Worm (Caenorhabditis elegans) whole organism, late embryonic: ENCODE results near the gene thn-1.

Experiments used
- C08G9.2 ChIP-seq: sonication (generic microtip); optimal IDR thresholded peaks from 2 replicates; lab custom pipeline; 2016; ENCODE audit warnings: mild to moderate bottlenecking, missing genetic modification characterization, moderate library complexity, missing compliant biosample characterization
- F13H6.1 ChIP-seq: sonication (generic microtip); optimal IDR thresholded peaks from 2 replicates; lab custom pipeline; 2016; ENCODE audit warnings: missing genetic modification characterization, missing compliant biosample characterization
- K02D7.2 ChIP-seq: sonication (generic microtip); optimal IDR thresholded peaks from 2 replicates; lab custom pipeline; 2017; ENCODE audit warnings: mild to moderate bottlenecking, missing genetic modification characterization, missing compliant biosample characterization
- K09A11.1 ChIP-seq: sonication (generic microtip); optimal IDR thresholded peaks from 2 replicates; lab custom pipeline; 2017; ENCODE audit warnings: antibody characterized with exemption, mild to moderate bottlenecking, missing genetic modification characterization, missing compliant biosample characterization; ENCODE audit not compliant: insufficient read depth
- T23F11.4 ChIP-seq: fragments of 200-800 bp; sonication (Bioruptor generic); optimal IDR thresholded peaks from 2 replicates; lab custom pipeline; 2018; ENCODE audit warnings: mild to moderate bottlenecking, missing genetic modification characterization, missing compliant biosample characterization
- ahr-1 ChIP-seq: sonication (generic microtip); optimal IDR thresholded peaks from 2 replicates; lab custom pipeline; 2016; ENCODE audit warnings: missing genetic modification characterization, missing compliant biosample characterization
- ceh-19 ChIP-seq: fragments of 200-800 bp; sonication (Bioruptor generic); optimal IDR thresholded peaks from 2 replicates; lab custom pipeline; 2018; ENCODE audit warnings: mild to moderate bottlenecking, missing genetic modification characterization, missing compliant biosample characterization
- ceh-2 ChIP-seq: sonication (generic microtip); optimal IDR thresholded peaks from 2 replicates; lab custom pipeline; 2016; ENCODE audit warnings: missing genotype, missing genetic modification characterization, missing compliant biosample characterization
- ceh-22 ChIP-seq: sonication (generic microtip); optimal IDR thresholded peaks from 2 replicates; lab custom pipeline; 2017; ENCODE audit warnings: missing biosample characterization, missing genetic modification characterization
- ceh-24 ChIP-seq: sonication (generic microtip); optimal IDR thresholded peaks from 2 replicates; lab custom pipeline; 2016; ENCODE audit warnings: mild to moderate bottlenecking, missing genetic modification characterization, missing compliant biosample characterization
- ceh-31 ChIP-seq: sonication (generic microtip); optimal IDR thresholded peaks from 2 replicates; lab custom pipeline; 2016; ENCODE audit warnings: missing genetic modification characterization, missing compliant biosample characterization
- ceh-34 ChIP-seq: sonication (generic microtip); optimal IDR thresholded peaks from 2 replicates; lab custom pipeline; 2016; ENCODE audit warnings: mild to moderate bottlenecking, missing genetic modification characterization, missing compliant biosample characterization
- ceh-45 ChIP-seq: fragments of 200-800 bp; sonication (Bioruptor generic); IDR thresholded peaks from 2 replicates; pipeline ENCODE4 v1.3.6; 2022; ENCODE audit warnings: missing genetic modification reagents, missing genetic modification characterization, missing compliant biosample characterization
- ceh-6 ChIP-seq: fragments of 200-800 bp; sonication (Bioruptor generic); optimal IDR thresholded peaks from 2 replicates; lab custom pipeline; 2018; ENCODE audit warnings: mild to moderate bottlenecking, missing genetic modification characterization, missing compliant biosample characterization
- ceh-9 ChIP-seq: sonication (generic microtip); optimal IDR thresholded peaks from 2 replicates; lab custom pipeline; 2016; ENCODE audit warnings: mild to moderate bottlenecking, missing genetic modification characterization, inconsistent platforms, missing compliant biosample characterization
- dmd-4 ChIP-seq: sonication (generic microtip); optimal IDR thresholded peaks from 2 replicates; lab custom pipeline; 2016; ENCODE audit warnings: borderline replicate concordance, missing genetic modification characterization, missing compliant biosample characterization
- dve-1 ChIP-seq: sonication (generic microtip); optimal IDR thresholded peaks from 2 replicates; lab custom pipeline; 2017; ENCODE audit warnings: antibody characterized with exemption, mild to moderate bottlenecking, missing genetic modification characterization, missing compliant biosample characterization
- eyg-1 ChIP-seq: sonication (generic microtip); optimal IDR thresholded peaks from 2 replicates; lab custom pipeline; 2016; ENCODE audit warnings: missing genotype, missing genetic modification characterization, missing compliant biosample characterization
- fkh-10 ChIP-seq: fragments of 150-350 bp; optimal IDR thresholded peaks from 2 replicates; lab custom pipeline; 2014; ENCODE audit warnings: missing biosample characterization, missing genetic modification reagents, missing genetic modification characterization
- fkh-6 ChIP-seq: sonication (generic microtip); optimal IDR thresholded peaks from 2 replicates; lab custom pipeline; 2016; ENCODE audit warnings: missing genetic modification characterization, missing compliant biosample characterization
- hlh-15 ChIP-seq: sonication (generic microtip); optimal IDR thresholded peaks from 2 replicates; lab custom pipeline; 2016; ENCODE audit warnings: missing genetic modification characterization, missing compliant biosample characterization
- hlh-30 ChIP-seq: sonication (generic microtip); optimal IDR thresholded peaks from 2 replicates; lab custom pipeline; 2017; ENCODE audit warnings: antibody characterized with exemption, missing genetic modification characterization, missing compliant biosample characterization; ENCODE audit not compliant: insufficient read depth
- hlh-6 ChIP-seq: sonication (generic microtip); optimal IDR thresholded peaks from 2 replicates; lab custom pipeline; 2016; ENCODE audit warnings: missing genotype, missing genetic modification characterization, missing compliant biosample characterization
- npax-4 ChIP-seq: sonication (generic microtip); optimal IDR thresholded peaks from 2 replicates; lab custom pipeline; 2016; ENCODE audit warnings: missing genetic modification characterization, missing compliant biosample characterization
- pax-1 ChIP-seq: fragments of 150-350 bp; optimal IDR thresholded peaks from 2 replicates; lab custom pipeline; 2014; ENCODE audit warnings: missing biosample characterization, missing genetic modification characterization
- pha-2 ChIP-seq: sonication (generic microtip); optimal IDR thresholded peaks from 2 replicates; lab custom pipeline; 2017; ENCODE audit warnings: mild to moderate bottlenecking, missing genetic modification characterization, missing compliant biosample characterization
- pha-4 ChIP-seq: fragments of 150-350 bp; optimal IDR thresholded peaks from 2 replicates; lab custom pipeline; 2018; ENCODE audit warnings: missing biosample characterization, missing genetic modification reagents, missing genetic modification characterization
- ref-2 ChIP-seq: sonication (generic microtip); optimal IDR thresholded peaks from 2 replicates; lab custom pipeline; 2016; ENCODE audit warnings: missing genetic modification characterization, missing compliant biosample characterization
- sdc-2 ChIP-seq: sonication (generic microtip); optimal IDR thresholded peaks from 2 replicates; lab custom pipeline; 2016; ENCODE audit warnings: missing genotype, missing genetic modification characterization, missing compliant biosample characterization
- tbx-2 ChIP-seq: sonication (generic microtip); optimal IDR thresholded peaks from 2 replicates; lab custom pipeline; 2016; ENCODE audit warnings: missing genetic modification characterization, missing compliant biosample characterization
- tbx-7 ChIP-seq: sonication (generic microtip); optimal IDR thresholded peaks from 2 replicates; lab custom pipeline; 2016; ENCODE audit warnings: missing genotype, missing genetic modification characterization, missing compliant biosample characterization
- unc-3 ChIP-seq, 2 experiments: fragments of 200-800 bp in 1 of 2; sonication (Bioruptor generic) in 1 of 2; sonication (generic microtip) in 1 of 2; conservative IDR thresholded peaks in 1 of 2; optimal IDR thresholded peaks in 1 of 2; 2 replicates each; pipeline versions ENCODE4 v1.3.6 to Lab custom; 2016 to 2022; ENCODE audit warnings: missing compliant biosample characterization in 2 of 2, missing genetic modification characterization in 2 of 2, missing genetic modification reagents in 1 of 2
- unc-42 ChIP-seq: sonication (generic microtip); optimal IDR thresholded peaks from 2 replicates; lab custom pipeline; 2016; ENCODE audit warnings: missing genotype, missing genetic modification characterization, missing compliant biosample characterization
- zip-5 ChIP-seq: sonication (generic microtip); optimal IDR thresholded peaks from 2 replicates; lab custom pipeline; 2016; ENCODE audit warnings: missing genetic modification characterization, missing compliant biosample characterization

thn-1 gene

DNA sequence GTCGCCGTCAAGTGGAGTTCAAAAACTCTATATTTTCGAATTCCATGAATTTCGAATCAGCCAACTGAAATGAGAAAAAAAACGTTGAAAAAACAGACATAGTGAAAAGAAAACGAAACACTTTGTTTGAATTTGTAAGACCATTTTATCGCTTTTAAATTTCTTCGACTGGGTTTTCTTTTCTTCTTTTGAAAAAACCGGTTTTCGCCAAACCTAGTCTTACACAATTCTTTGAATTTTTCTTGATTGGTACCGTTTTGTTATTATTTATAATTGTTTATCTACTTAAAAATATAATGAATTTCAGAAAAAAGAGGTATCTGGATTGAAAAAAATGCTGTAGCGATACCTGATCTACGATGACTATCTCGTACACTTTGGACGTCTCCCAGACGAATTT, 30.2 kb upstream of the thn-1 start, which contains the start of gene best-22:
TSS of gene best-22 (plus strand) at position 301 of the 400 bp plus-strand sequence.
- TF ChIP-seq ref-2 (tag; lab: Kevin White, UChicago) (no peak), tbx-2 (no peak), F13H6.1 (tag; lab: Kevin White, UChicago) (no peak), hlh-15 (no peak), npax-4 (tag; lab: Kevin White, UChicago) (no peak), ceh-34 (tag; lab: Kevin White, UChicago) (no peak), dve-1 (tag; lab: Kevin White, UChicago) (no peak), ahr-1 (no peak), C08G9.2 (tag; lab: Kevin White, UChicago) (no peak)

DNA sequence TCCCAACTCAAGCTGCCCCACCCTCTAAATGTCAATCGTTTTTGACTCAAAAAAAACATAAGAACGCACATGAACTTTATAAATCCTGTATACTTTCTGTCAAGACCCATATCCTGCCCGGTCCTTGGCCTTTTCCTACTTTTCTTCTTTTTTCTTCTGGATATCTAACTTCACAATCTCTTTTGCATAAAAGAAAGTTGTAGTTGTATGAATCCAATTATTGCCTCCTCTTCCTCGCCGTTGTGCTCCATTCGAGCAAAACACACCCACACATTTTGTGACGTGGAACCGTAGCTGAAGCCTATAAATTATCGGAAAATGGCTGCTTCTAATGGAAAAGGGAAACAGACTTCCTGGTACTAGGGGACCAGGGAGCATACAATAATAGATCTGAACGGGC, 29.6 kb upstream of the thn-1 start:
- TF ChIP-seq unc-42 (tag; lab: Kevin White, UChicago) (peak; percentile 37), zip-5 (tag; lab: Kevin White, UChicago) (no peak)

DNA sequence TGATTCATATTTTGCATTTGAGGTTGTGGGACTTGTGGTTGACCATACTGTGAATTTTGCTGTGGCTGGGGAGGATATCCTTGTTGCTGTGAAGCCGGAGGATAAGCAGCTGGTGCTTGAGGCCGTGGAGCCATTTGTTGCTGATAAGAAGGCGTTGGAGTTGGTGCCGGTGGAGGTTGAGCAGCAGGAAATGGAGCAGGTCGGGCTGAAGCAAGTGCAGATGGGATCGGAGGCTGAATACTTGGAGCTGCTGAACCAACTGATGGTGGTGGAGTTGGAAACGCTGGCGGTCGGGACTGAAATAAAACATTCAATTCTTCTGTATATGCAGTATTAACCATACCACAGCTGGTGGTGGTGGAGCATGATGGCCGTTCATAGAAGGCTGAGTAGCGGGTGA, 19.9 kb upstream of the thn-1 start:
- TF ChIP-seq pha-2 (tag; lab: Kevin White, UChicago) (no peak), hlh-30 (no peak), unc-42 (tag; lab: Kevin White, UChicago) (no peak), tbx-7 (tag; lab: Kevin White, UChicago) (no peak), unc-3 (GFP tag; conservative IDR thresholded peaks at IDR 0.05; lab: Robert Waterston, UW) (no peak), unc-3 (tag; optimal IDR thresholded peaks at IDR 0.05; lab: Kevin White, UChicago) (no peak), pax-1 (no peak), ceh-9 (tag; lab: Kevin White, UChicago) (no peak), ceh-2 (tag; lab: Kevin White, UChicago) (no peak), K02D7.2 (no peak)

DNA sequence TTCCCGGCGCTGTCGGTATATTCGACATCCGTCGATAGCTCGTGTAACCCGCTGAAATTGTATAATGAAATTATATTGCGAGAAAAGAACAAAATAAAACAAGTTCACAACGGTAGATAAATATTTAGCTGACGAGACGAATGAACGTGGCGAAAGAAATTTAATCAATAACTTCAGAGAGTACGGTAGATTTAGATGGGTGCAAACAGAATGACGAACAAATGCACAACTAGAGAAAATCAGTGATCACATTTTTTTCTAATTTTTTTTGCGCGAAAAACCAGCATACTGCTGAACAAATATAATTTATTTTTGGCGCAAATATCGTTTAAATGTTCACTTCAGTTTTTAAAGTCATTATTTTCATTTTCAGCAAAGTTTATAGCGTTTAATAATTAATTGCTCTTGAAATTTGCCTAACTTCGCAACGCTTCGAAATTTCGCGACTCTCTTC, 19.1 kb upstream of the thn-1 start, which contains the start of gene sec-24.2:
TSS of gene sec-24.2 (minus strand) at position 51 of the 454 bp plus-strand sequence.
- no peak for TF ChIP-seq K09A11.1 (tag; lab: Kevin White, UChicago)
- TF ChIP-seq unc-42 (tag; lab: Kevin White, UChicago): no peak
- no peak for TF ChIP-seq ceh-6 (GFP tag; lab: Kevin White, UChicago)
- TF ChIP-seq fkh-10: no peak
- no peak for TF ChIP-seq ceh-45
- TF ChIP-seq dmd-4 (tag; lab: Kevin White, UChicago): no peak
- no peak for TF ChIP-seq ceh-19 (GFP tag; lab: Kevin White, UChicago)
- TF ChIP-seq ceh-22 (tag; lab: Kevin White, UChicago): no peak
- no peak for TF ChIP-seq ceh-9 (tag; lab: Kevin White, UChicago)
- no peak for TF ChIP-seq ceh-24 (tag; lab: Kevin White, UChicago)
- no peak for TF ChIP-seq eyg-1 (tag; lab: Kevin White, UChicago)
- no peak for TF ChIP-seq ceh-31 (tag; lab: Kevin White, UChicago)
- TF ChIP-seq pha-4 (tag; lab: Kevin White, UChicago): no peak
- TF ChIP-seq hlh-6 (tag; lab: Kevin White, UChicago): no peak
- no peak for TF ChIP-seq fkh-6 (tag; lab: Kevin White, UChicago)
- no peak for TF ChIP-seq T23F11.4 (GFP tag; lab: Kevin White, UChicago)
- no peak for TF ChIP-seq sdc-2 (tag; lab: Kevin White, UChicago)
- TF ChIP-seq hlh-15: no peak
- TF ChIP-seq F13H6.1 (tag; lab: Kevin White, UChicago): no peak
